Fruit fly (Drosophila melanogaster): ENCODE data around the gene sgl.

- TF ChIP-seq psq (optimal IDR thresholded peaks at IDR 0.05), result no peak
- no peak for TF ChIP-seq usp (GFP tag; optimal IDR thresholded peaks at IDR 0.05)
- no peak for TF ChIP-seq pan (optimal IDR thresholded peaks at IDR 0.05)
- TF ChIP-seq EcR (GFP tag; optimal IDR thresholded peaks at IDR 0.05), result no peak
- no peak for TF ChIP-seq CG8478 (optimal IDR thresholded peaks at IDR 0.05)
Measured at dm6 chr3L:6957753-6958420, 6.7 kb downstream of the sgl start, which contains the start of the genes Uqcc1 and Surf1.

Data from whole organism.